Fruit fly (Drosophila melanogaster): ENCODE measurements around the gene CG44158.
A peak's percentile ranks its signal among the peaks of the same experiment; 100 is the strongest.

Gene CG44158

DNA sequence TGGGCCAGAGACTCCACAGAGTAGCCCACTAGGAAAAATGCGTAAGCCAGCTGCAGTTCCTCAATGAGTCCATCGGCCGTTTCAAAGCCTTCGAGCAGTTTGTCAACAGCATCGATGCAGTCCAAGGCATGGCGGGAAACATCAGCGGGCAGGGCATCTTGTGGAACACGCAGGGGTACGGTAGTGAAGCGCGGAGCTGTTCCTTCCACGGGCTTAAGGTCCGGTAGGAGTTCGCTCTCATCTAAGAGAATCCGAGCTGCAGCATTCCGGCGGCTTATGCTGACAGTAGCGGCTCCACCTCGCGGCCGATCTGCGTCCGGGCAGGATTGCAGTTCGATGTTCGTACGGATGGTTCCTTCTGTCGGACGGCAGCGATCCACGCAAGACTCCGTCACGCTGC is 43.3 kb downstream of the CG44158 start:
- TF ChIP-seq CTCF (optimal IDR thresholded peaks at IDR 0.05) (no peak), CG8478 (optimal IDR thresholded peaks at IDR 0.05) (no peak)

DNA sequence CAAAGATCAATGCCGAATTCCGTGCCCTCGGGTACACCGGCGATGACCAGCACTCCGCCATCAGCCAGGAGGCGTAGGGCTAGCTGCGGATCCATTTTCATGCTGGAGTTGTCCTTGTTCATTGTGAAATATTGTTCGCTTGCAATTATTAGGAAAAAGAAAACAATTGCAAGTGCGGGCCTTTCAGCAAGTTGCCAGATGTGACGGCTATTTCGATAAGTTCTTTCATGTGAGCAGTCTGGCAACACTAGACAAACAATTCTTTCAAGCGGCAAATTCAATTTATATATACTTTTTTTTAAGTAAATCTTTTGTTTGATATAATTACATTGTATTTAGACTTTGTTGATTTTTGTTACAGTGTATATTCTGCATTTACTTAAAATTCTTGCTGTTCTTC is 44.0 kb downstream of the CG44158 start, which contains the start of gene CG12320:
Gene CG12320 (minus strand): TSS at position 157 of the 400 bp plus-strand sequence.
- peak in 1 of 2 experiments; percentile 8 for TF ChIP-seq CTCF (optimal IDR thresholded peaks at IDR 0.05)
- TF ChIP-seq CG8478 (optimal IDR thresholded peaks at IDR 0.05): no peak

dm6 chr3R:18255281-18255680 is 46.7 kb downstream of the CG44158 start, which contains the start of the genes Ada2a, Polr2D, Tgs1 and moi:
Gene Ada2a (minus strand): TSS chr3R:18255487.
Gene Polr2D (minus strand): TSS chr3R:18255487.
Gene Tgs1 (plus strand): TSS chr3R:18255530.
Gene moi (plus strand): TSS chr3R:18255530.
- peak; percentile 1 to 28 for TF ChIP-seq CTCF (optimal IDR thresholded peaks at IDR 0.05)
- TF ChIP-seq CG8478 (optimal IDR thresholded peaks at IDR 0.05): no peak
